Fruit fly (Drosophila melanogaster): Measurements from ENCODE around the gene ssp3.

Gene ssp3

dm6 chr2L:18890087-18890486 is 53.7 kb downstream of the ssp3 start (continued):
- TF ChIP-seq Hr4 (GFP tag; optimal IDR thresholded peaks at IDR 0.05) (peak; percentile 17), Ets21C (GFP tag; optimal IDR thresholded peaks at IDR 0.05) (peak; percentile 69), OdsH (GFP tag; optimal IDR thresholded peaks at IDR 0.05) (peak; percentile 78), Eip93F (GFP tag; optimal IDR thresholded peaks at IDR 0.05) (no peak), fd85E (GFP tag; optimal IDR thresholded peaks at IDR 0.05) (no peak), fkh (GFP tag; optimal IDR thresholded peaks at IDR 0.05) (peak; percentile 4), dsx (GFP tag; optimal IDR thresholded peaks at IDR 0.05; ENCODE audit: poor library complexity, severe bottlenecking) (peak; percentile 73), cyc (GFP tag; optimal IDR thresholded peaks at IDR 0.05) (peak; percentile 86), CG15336 (GFP tag; IDR thresholded peaks at IDR 0.05) (no peak), svp (GFP tag) (peak; percentile 90), Sox15 (GFP tag; optimal IDR thresholded peaks at IDR 0.05) (peak; percentile 61), CG4318 (GFP tag; optimal IDR thresholded peaks at IDR 0.05) (no peak), Sox14 (GFP tag; optimal IDR thresholded peaks at IDR 0.05) (peak; percentile 75), Ets96B (tag; optimal IDR thresholded peaks at IDR 0.05) (peak; percentile 79), CG10669 (GFP tag; optimal IDR thresholded peaks at IDR 0.05) (peak; percentile 72), Eip75B (GFP tag; optimal IDR thresholded peaks at IDR 0.05) (peak; percentile 79), CG11762 (GFP tag; optimal IDR thresholded peaks at IDR 0.05; ENCODE audit: insufficient read depth) (peak; percentile 56), Hr38 (GFP tag; optimal IDR thresholded peaks at IDR 0.05) (no peak), CG3032 (tag; optimal IDR thresholded peaks at IDR 0.05) (peak; percentile 71), acj6 (GFP tag; optimal IDR thresholded peaks at IDR 0.05) (peak; percentile 78), Hr39 (GFP tag; optimal IDR thresholded peaks at IDR 0.05) (peak; percentile 85), spab (GFP tag; optimal IDR thresholded peaks at IDR 0.05) (peak; percentile 63), CG3919 (GFP tag; optimal IDR thresholded peaks at IDR 0.05) (peak; percentile 81), Smox (GFP tag; optimal IDR thresholded peaks at IDR 0.05) (peak; percentile 80), dac (GFP tag; optimal IDR thresholded peaks at IDR 0.05) (no peak), CG9139 (GFP tag; optimal IDR thresholded peaks at IDR 0.05) (peak; percentile 62), CG6276 (GFP tag; optimal IDR thresholded peaks at IDR 0.05) (no peak), CG7368 (GFP tag; optimal IDR thresholded peaks at IDR 0.05) (peak; percentile 50), salr (GFP tag; optimal IDR thresholded peaks at IDR 0.05) (peak; percentile 47 to 61)

- TF ChIP-seq spab (GFP tag; optimal IDR thresholded peaks at IDR 0.05): no peak
- TF ChIP-seq Sox102F (GFP tag; optimal IDR thresholded peaks at IDR 0.05): peak; percentile 27
- TF ChIP-seq esn (GFP tag; optimal IDR thresholded peaks at IDR 0.05): peak; percentile 41
- no peak for TF ChIP-seq CG16779 (tag; optimal IDR thresholded peaks at IDR 0.05)
- TF ChIP-seq Ets96B (tag; optimal IDR thresholded peaks at IDR 0.05): peak; percentile 22
- TF ChIP-seq CG11902 (GFP tag; optimal IDR thresholded peaks at IDR 0.05): no peak
- TF ChIP-seq cyc (GFP tag; optimal IDR thresholded peaks at IDR 0.05): peak; percentile 12
- TF ChIP-seq CG8319 (GFP tag; optimal IDR thresholded peaks at IDR 0.05): no peak
- TF ChIP-seq Smox (GFP tag; optimal IDR thresholded peaks at IDR 0.05): peak; percentile 22
- TF ChIP-seq OdsH (GFP tag; optimal IDR thresholded peaks at IDR 0.05): peak; percentile 21
- TF ChIP-seq Eip75B (GFP tag; optimal IDR thresholded peaks at IDR 0.05): no peak
- peak; percentile 67 for TF ChIP-seq Eip78C (GFP tag)
- no peak for TF ChIP-seq CG31627 (GFP tag; optimal IDR thresholded peaks at IDR 0.05)
- peak; percentile 29 for TF ChIP-seq Met (GFP tag; optimal IDR thresholded peaks at IDR 0.05)
- peak; percentile 0 for TF ChIP-seq Hr39 (GFP tag; optimal IDR thresholded peaks at IDR 0.05)
- peak; percentile 57 for TF ChIP-seq svp (GFP tag)
- peak; percentile 35 for TF ChIP-seq topi (GFP tag; optimal IDR thresholded peaks at IDR 0.05)
- TF ChIP-seq pdm3 (GFP tag; optimal IDR thresholded peaks at IDR 0.05): no peak
- TF ChIP-seq CG10631 (GFP tag; optimal IDR thresholded peaks at IDR 0.05): peak; percentile 44
- TF ChIP-seq CG3032 (tag; optimal IDR thresholded peaks at IDR 0.05): no peak
- TF ChIP-seq Lpt (GFP tag; optimal IDR thresholded peaks at IDR 0.05): no peak
- TF ChIP-seq lz (GFP tag; optimal IDR thresholded peaks at IDR 0.05): peak; percentile 19
- peak; percentile 30 for TF ChIP-seq CG3919 (GFP tag; optimal IDR thresholded peaks at IDR 0.05)
- TF ChIP-seq CG6163 (GFP tag; IDR thresholded peaks at IDR 0.05): peak; percentile 54; the same call in 1 of the 3 replicates
- TF ChIP-seq CG6808 (GFP tag; optimal IDR thresholded peaks at IDR 0.05): no peak
- no peak for TF ChIP-seq Sox14 (GFP tag; optimal IDR thresholded peaks at IDR 0.05)
- peak in 1 of 2 experiments; percentile 8 for TF ChIP-seq ss (GFP tag; optimal IDR thresholded peaks at IDR 0.05)
- TF ChIP-seq CG34406 (GFP tag; optimal IDR thresholded peaks at IDR 0.05): peak; percentile 16
- peak; percentile 26 for TF ChIP-seq CG6792 (GFP tag; optimal IDR thresholded peaks at IDR 0.05)
These were observed 54.4 kb downstream of the ssp3 start for dm6 chr2L:18889311-18889710.
